Worm (Caenorhabditis elegans): ENCODE data around the gene glb-1.

glb-1 gene

ce11 chrIII:8946285-8946684 is 23.2 kb upstream of the glb-1 start:
- TF ChIP-seq klf-2 (GFP tag; conservative IDR thresholded peaks at IDR 0.05), result no peak

- no peak for TF ChIP-seq ref-1 (GFP tag; conservative IDR thresholded peaks at IDR 0.05)
- TF ChIP-seq med-1 (GFP tag; optimal IDR thresholded peaks at IDR 0.05; ENCODE audit: insufficient read depth), result no peak
- TF ChIP-seq ztf-23 (GFP tag; IDR thresholded peaks at IDR 0.05), result no peak
- no peak for TF ChIP-seq klf-2 (GFP tag; conservative IDR thresholded peaks at IDR 0.05)
- TF ChIP-seq cog-1 (tag; optimal IDR thresholded peaks at IDR 0.05), result no peak
- no peak for TF ChIP-seq T22C8.4 (GFP tag; IDR thresholded peaks at IDR 0.05)
- no peak for TF ChIP-seq flt-1 (GFP tag; IDR thresholded peaks at IDR 0.05)
- TF ChIP-seq tab-1 (GFP tag; IDR thresholded peaks at IDR 0.05), result no peak
- no peak for TF ChIP-seq ztf-29 (GFP tag; IDR thresholded peaks at IDR 0.05)
Observed at ce11 chrIII:8944357-8944756, 21.3 kb upstream of the glb-1 start, which contains the start of gene dhrr-1. TSS of gene dhrr-1 (plus strand) at chrIII:8944657.

- peak; percentile 89 for TF ChIP-seq ref-1 (GFP tag; conservative IDR thresholded peaks at IDR 0.05)
- TF ChIP-seq klf-2 (GFP tag; conservative IDR thresholded peaks at IDR 0.05), result peak; percentile 92
- peak; percentile 94 for TF ChIP-seq ztf-29 (GFP tag; IDR thresholded peaks at IDR 0.05)
- TF ChIP-seq med-1 (GFP tag; optimal IDR thresholded peaks at IDR 0.05; ENCODE audit: insufficient read depth), result peak; percentile 54
- peak; percentile 93 for TF ChIP-seq tab-1 (GFP tag; IDR thresholded peaks at IDR 0.05)
- peak; percentile 95 for TF ChIP-seq ztf-23 (GFP tag; IDR thresholded peaks at IDR 0.05)
- peak; percentile 96 for TF ChIP-seq flt-1 (GFP tag; IDR thresholded peaks at IDR 0.05)
- peak; percentile 87 for TF ChIP-seq T22C8.4 (GFP tag; IDR thresholded peaks at IDR 0.05)
- TF ChIP-seq cog-1 (tag; optimal IDR thresholded peaks at IDR 0.05), result peak; percentile 91
Observed at ce11 chrIII:8937571-8937970, 14.5 kb upstream of the glb-1 start.

ce11 chrIII:8934378-8934777 is 11.3 kb upstream of the glb-1 start:
- no peak for TF ChIP-seq T22C8.4 (GFP tag; IDR thresholded peaks at IDR 0.05)
- no peak for TF ChIP-seq ztf-23 (GFP tag; IDR thresholded peaks at IDR 0.05)
- TF ChIP-seq klf-2 (GFP tag; conservative IDR thresholded peaks at IDR 0.05), result no peak
- TF ChIP-seq med-1 (GFP tag; optimal IDR thresholded peaks at IDR 0.05; ENCODE audit: insufficient read depth), result no peak
- no peak for TF ChIP-seq tab-1 (GFP tag; IDR thresholded peaks at IDR 0.05)
- no peak for TF ChIP-seq ref-1 (GFP tag; conservative IDR thresholded peaks at IDR 0.05)
- TF ChIP-seq flt-1 (GFP tag; IDR thresholded peaks at IDR 0.05), result no peak
- no peak for TF ChIP-seq cog-1 (tag; optimal IDR thresholded peaks at IDR 0.05)
- no peak for TF ChIP-seq ztf-29 (GFP tag; IDR thresholded peaks at IDR 0.05)

- no peak for TF ChIP-seq ref-1 (GFP tag; conservative IDR thresholded peaks at IDR 0.05)
- no peak for TF ChIP-seq klf-2 (GFP tag; conservative IDR thresholded peaks at IDR 0.05)
- no peak for TF ChIP-seq flt-1 (GFP tag; IDR thresholded peaks at IDR 0.05)
- no peak for TF ChIP-seq ztf-23 (GFP tag; IDR thresholded peaks at IDR 0.05)
- TF ChIP-seq cog-1 (tag; optimal IDR thresholded peaks at IDR 0.05), result no peak
- no peak for TF ChIP-seq T22C8.4 (GFP tag; IDR thresholded peaks at IDR 0.05)
- no peak for TF ChIP-seq ztf-29 (GFP tag; IDR thresholded peaks at IDR 0.05)
- TF ChIP-seq med-1 (GFP tag; optimal IDR thresholded peaks at IDR 0.05; ENCODE audit: insufficient read depth), result no peak
Observed at ce11 chrIII:8933696-8934095, 10.6 kb upstream of the glb-1 start.

ce11 chrIII:8929723-8930122 is 6.6 kb upstream of the glb-1 start, which contains the start of gene arrd-15:
TSS of gene arrd-15 (plus strand) at chrIII:8930023.
- no peak for TF ChIP-seq ztf-23 (GFP tag; IDR thresholded peaks at IDR 0.05)
- no peak for TF ChIP-seq flt-1 (GFP tag; IDR thresholded peaks at IDR 0.05)
- TF ChIP-seq cog-1 (tag; optimal IDR thresholded peaks at IDR 0.05), result no peak
- TF ChIP-seq T22C8.4 (GFP tag; IDR thresholded peaks at IDR 0.05), result no peak
- no peak for TF ChIP-seq ref-1 (GFP tag; conservative IDR thresholded peaks at IDR 0.05)
- no peak for TF ChIP-seq ztf-29 (GFP tag; IDR thresholded peaks at IDR 0.05)
- no peak for TF ChIP-seq klf-2 (GFP tag; conservative IDR thresholded peaks at IDR 0.05)
- TF ChIP-seq tab-1 (GFP tag; IDR thresholded peaks at IDR 0.05), result no peak
- TF ChIP-seq med-1 (GFP tag; optimal IDR thresholded peaks at IDR 0.05; ENCODE audit: insufficient read depth), result no peak

ce11 chrIII:8926512-8926911 is 3.4 kb upstream of the glb-1 start:
- TF ChIP-seq ref-1 (GFP tag; conservative IDR thresholded peaks at IDR 0.05) (no peak), ztf-23 (GFP tag; IDR thresholded peaks at IDR 0.05) (no peak), tab-1 (GFP tag; IDR thresholded peaks at IDR 0.05) (no peak), T22C8.4 (GFP tag; IDR thresholded peaks at IDR 0.05) (no peak), cog-1 (tag; optimal IDR thresholded peaks at IDR 0.05) (no peak), med-1 (GFP tag; optimal IDR thresholded peaks at IDR 0.05; ENCODE audit: insufficient read depth) (no peak), klf-2 (GFP tag; conservative IDR thresholded peaks at IDR 0.05) (no peak), ztf-29 (GFP tag; IDR thresholded peaks at IDR 0.05) (no peak), flt-1 (GFP tag; IDR thresholded peaks at IDR 0.05) (no peak)

- TF ChIP-seq med-1 (GFP tag; optimal IDR thresholded peaks at IDR 0.05; ENCODE audit: insufficient read depth) (no peak), tab-1 (GFP tag; IDR thresholded peaks at IDR 0.05) (no peak)
Observed at ce11 chrIII:8925539-8925938, 2.4 kb upstream of the glb-1 start.

- TF ChIP-seq flt-1 (GFP tag; IDR thresholded peaks at IDR 0.05), result no peak
- TF ChIP-seq ztf-23 (GFP tag; IDR thresholded peaks at IDR 0.05), result no peak
- TF ChIP-seq ref-1 (GFP tag; conservative IDR thresholded peaks at IDR 0.05), result no peak
- no peak for TF ChIP-seq tab-1 (GFP tag; IDR thresholded peaks at IDR 0.05)
- TF ChIP-seq T22C8.4 (GFP tag; IDR thresholded peaks at IDR 0.05), result no peak
- TF ChIP-seq cog-1 (tag; optimal IDR thresholded peaks at IDR 0.05), result no peak
- TF ChIP-seq ztf-29 (GFP tag; IDR thresholded peaks at IDR 0.05), result no peak
- TF ChIP-seq med-1 (GFP tag; optimal IDR thresholded peaks at IDR 0.05; ENCODE audit: insufficient read depth), result no peak
- no peak for TF ChIP-seq klf-2 (GFP tag; conservative IDR thresholded peaks at IDR 0.05)
Observed at ce11 chrIII:8923937-8924336, 847 bp upstream of the glb-1 start, which contains the start of gene ZK637.12. TSS of gene ZK637.12 (plus strand) at chrIII:8924237.

ce11 chrIII:8922061-8922460 is 1.0 kb downstream of the glb-1 start:
- TF ChIP-seq flt-1 (GFP tag; IDR thresholded peaks at IDR 0.05) (no peak), T22C8.4 (GFP tag; IDR thresholded peaks at IDR 0.05) (no peak), med-1 (GFP tag; optimal IDR thresholded peaks at IDR 0.05; ENCODE audit: insufficient read depth) (no peak), ref-1 (GFP tag; conservative IDR thresholded peaks at IDR 0.05) (no peak), tab-1 (GFP tag; IDR thresholded peaks at IDR 0.05) (no peak), ztf-29 (GFP tag; IDR thresholded peaks at IDR 0.05) (no peak)

Data from whole organism, midembryonic.